Worm (Caenorhabditis elegans) whole organism, L4 larva: Measurements from ENCODE around the gene T18D3.9.
A peak's percentile ranks its signal among the peaks of the same experiment; 100 is the strongest.

Source experiments
- F37D6.2 ChIP-seq: sonication (generic microtip); optimal IDR thresholded peaks from 2 replicates; lab custom pipeline; 2016; ENCODE audit warnings: mild to moderate bottlenecking, missing genetic modification characterization, missing compliant biosample characterization
- Y75B8A.6 ChIP-seq: fragments of 200-800 bp; sonication (Bioruptor generic); IDR thresholded peaks from 2 replicates; pipeline ENCODE4 v1.3.6; 2022; ENCODE audit warnings: missing genetic modification reagents, missing genetic modification characterization, missing compliant biosample characterization
- aha-1 ChIP-seq: fragments of 150-350 bp; peaks from one replicate; lab custom pipeline; 2014; ENCODE audit warnings: missing biosample characterization, missing genetic modification characterization
- ceh-20 ChIP-seq: fragments of 200-800 bp; sonication (Bioruptor generic); IDR thresholded peaks from 2 replicates; pipeline ENCODE4 v1.3.6; 2022; ENCODE audit warnings: missing genetic modification reagents, missing genetic modification characterization, missing compliant biosample characterization
- ceh-82 ChIP-seq: sonication (generic microtip); optimal IDR thresholded peaks from 2 replicates; lab custom pipeline; 2017; ENCODE audit warnings: missing biosample characterization, missing genetic modification characterization
- ces-1 ChIP-seq: fragments of 150-350 bp; sonication (generic microtip); optimal IDR thresholded peaks from 4 replicates; lab custom pipeline; 2014; ENCODE audit warnings: missing biosample characterization, missing genetic modification reagents, missing genetic modification characterization
- daf-12 ChIP-seq: fragments of 150-350 bp; optimal IDR thresholded peaks from 2 replicates; lab custom pipeline; 2014; ENCODE audit warnings: missing biosample characterization, missing genetic modification reagents, missing genetic modification characterization
- daf-16 ChIP-seq, 3 experiments: sonication (generic microtip); optimal IDR thresholded peaks; 2 replicates each; lab custom pipeline; 2016 to 2017; ENCODE audit warnings: missing genetic modification characterization in 3 of 3, missing genetic modification reagents in 3 of 3, mild to moderate bottlenecking in 2 of 3, missing compliant biosample characterization in 2 of 3, missing biosample characterization in 1 of 3, moderate library complexity in 1 of 3
- daf-8 ChIP-seq: fragments of 200-800 bp; sonication (Bioruptor generic); IDR thresholded peaks from 2 replicates; pipeline ENCODE4 v1.3.6; 2022; ENCODE audit warnings: missing genetic modification characterization, missing compliant biosample characterization
- dpl-1 ChIP-seq: fragments of 150-350 bp; optimal IDR thresholded peaks from 2 replicates; lab custom pipeline; 2014; ENCODE audit warnings: missing biosample characterization, missing genetic modification reagents, missing genetic modification characterization
- duxl-1 ChIP-seq: sonication (generic microtip); optimal IDR thresholded peaks from 2 replicates; lab custom pipeline; 2016; ENCODE audit warnings: mild to moderate bottlenecking, missing genetic modification characterization, moderate library complexity, missing compliant biosample characterization; ENCODE audit not compliant: poor library complexity
- fos-1 ChIP-seq: fragments of 150-350 bp; optimal IDR thresholded peaks from 2 replicates; lab custom pipeline; 2014; ENCODE audit warnings: missing biosample characterization, missing genetic modification characterization
- hif-1 ChIP-seq, 2 experiments: sonication (generic microtip); optimal IDR thresholded peaks; 2 replicates each; lab custom pipeline; 2016 to 2017; ENCODE audit warnings: missing compliant biosample characterization in 2 of 2, missing genetic modification characterization in 2 of 2, missing genetic modification reagents in 2 of 2, missing genotype in 2 of 2, mild to moderate bottlenecking in 1 of 2
- hmg-1.1 ChIP-seq: fragments of 200-800 bp; sonication (Bioruptor generic); IDR thresholded peaks from 2 replicates; pipeline ENCODE4 v1.3.6; 2022; ENCODE audit warnings: missing genetic modification reagents, missing genetic modification characterization, missing compliant biosample characterization
- lin-39 ChIP-seq: fragments of 150-350 bp; optimal IDR thresholded peaks from 2 replicates; lab custom pipeline; 2014; ENCODE audit warnings: missing biosample characterization, missing genetic modification reagents, missing genetic modification characterization
- lsy-2 ChIP-seq, 2 experiments: fragments of 150-350 bp in 1 of 2; sonication (generic microtip) in 1 of 2; optimal IDR thresholded peaks; 2 replicates each; lab custom pipeline; 2014 to 2017; ENCODE audit warnings: missing biosample characterization in 2 of 2, missing genetic modification characterization in 2 of 2
- mdl-1 ChIP-seq, 2 experiments: fragments of 150-350 bp in 1 of 2; sonication (generic microtip) in 1 of 2; optimal IDR thresholded peaks; 2 replicates each; lab custom pipeline; 2014 to 2017; ENCODE audit warnings: missing biosample characterization in 2 of 2, missing genetic modification characterization in 2 of 2
- nhr-102 ChIP-seq: sonication (generic microtip); optimal IDR thresholded peaks from 2 replicates; lab custom pipeline; 2016; ENCODE audit warnings: mild to moderate bottlenecking, missing genetic modification characterization, moderate library complexity, missing compliant biosample characterization
- nhr-11 ChIP-seq: fragments of 150-350 bp; optimal IDR thresholded peaks from 2 replicates; lab custom pipeline; 2014; ENCODE audit warnings: missing biosample characterization, missing genetic modification characterization
- nhr-25 ChIP-seq: sonication (generic microtip); optimal IDR thresholded peaks from 2 replicates; lab custom pipeline; 2017; ENCODE audit warnings: missing genetic modification characterization, mild to moderate bottlenecking, missing compliant biosample characterization, antibody characterized with exemption, moderate library complexity, borderline replicate concordance; ENCODE audit not compliant: insufficient read depth
- nhr-28 ChIP-seq: fragments of 150-350 bp; optimal IDR thresholded peaks from 2 replicates; lab custom pipeline; 2014; ENCODE audit warnings: missing biosample characterization, missing genetic modification characterization
- nhr-48 ChIP-seq: sonication (generic microtip); optimal IDR thresholded peaks from 2 replicates; lab custom pipeline; 2016; ENCODE audit warnings: mild to moderate bottlenecking, missing genetic modification characterization, missing compliant biosample characterization
- nhr-77 ChIP-seq: fragments of 150-350 bp; optimal IDR thresholded peaks from 2 replicates; lab custom pipeline; 2014; ENCODE audit warnings: missing biosample characterization, missing genetic modification characterization
- php-3 ChIP-seq: fragments of 200-800 bp; sonication (Bioruptor generic); IDR thresholded peaks from 2 replicates; pipeline ENCODE4 v1.3.6; 2022; ENCODE audit warnings: missing genetic modification reagents, missing genetic modification characterization, missing compliant biosample characterization
- pqm-1 ChIP-seq: sonication (generic microtip); optimal IDR thresholded peaks from 2 replicates; lab custom pipeline; 2017; ENCODE audit warnings: missing biosample characterization, missing genetic modification characterization
- rbr-2 ChIP-seq: sonication (generic microtip); optimal IDR thresholded peaks from 2 replicates; lab custom pipeline; 2016; ENCODE audit warnings: missing genotype, missing genetic modification characterization, missing compliant biosample characterization
- saeg-2 ChIP-seq: fragments of 200-800 bp; sonication (Bioruptor generic); IDR thresholded peaks from 2 replicates; pipeline ENCODE4 v1.3.6; 2022; ENCODE audit warnings: missing genetic modification reagents, missing genetic modification characterization, missing compliant biosample characterization
- skn-1 ChIP-seq: fragments of 150-350 bp; optimal IDR thresholded peaks from 2 replicates; lab custom pipeline; 2014; ENCODE audit warnings: missing biosample characterization, missing genetic modification characterization
- snpc-1.2 ChIP-seq: fragments of 200-800 bp; sonication (Bioruptor generic); IDR thresholded peaks from 2 replicates; pipeline ENCODE4 v1.3.6; 2022; ENCODE audit warnings: missing genetic modification reagents, missing genetic modification characterization, missing compliant biosample characterization
- snpc-4 ChIP-seq: fragments of 150-350 bp; optimal IDR thresholded peaks from 2 replicates; lab custom pipeline; 2014; ENCODE audit warnings: missing biosample characterization, missing genetic modification characterization
- spr-1 ChIP-seq: sonication (generic microtip); optimal IDR thresholded peaks from 2 replicates; lab custom pipeline; 2016; ENCODE audit warnings: mild to moderate bottlenecking, missing genetic modification characterization, missing compliant biosample characterization
- tag-97 ChIP-seq: fragments of 200-800 bp; sonication (Bioruptor generic); IDR thresholded peaks from 2 replicates; pipeline ENCODE4 v1.3.6; 2022; ENCODE audit warnings: missing genetic modification characterization, missing compliant biosample characterization
- tra-1 ChIP-seq: fragments of 200-800 bp; sonication (Bioruptor generic); IDR thresholded peaks from 2 replicates; pipeline ENCODE4 v1.3.6; 2022; ENCODE audit warnings: missing genetic modification reagents, missing genetic modification characterization, missing compliant biosample characterization
- unc-130 ChIP-seq: sonication (generic microtip); optimal IDR thresholded peaks from 2 replicates; lab custom pipeline; 2016; ENCODE audit warnings: missing genetic modification reagents, missing genetic modification characterization, missing compliant biosample characterization
- unc-62 ChIP-seq, 3 experiments: fragments of 150-350 bp in 1 of 3; sonication (generic microtip); optimal IDR thresholded peaks in 2 of 3; peaks in 1 of 3; 1 replicate in 1 of 3; 2 replicates in 2 of 3; lab custom pipeline; 2014 to 2017; ENCODE audit warnings: missing biosample characterization in 3 of 3, missing genetic modification characterization in 3 of 3, missing genetic modification reagents in 3 of 3, missing genotype in 1 of 3
- zfp-3 ChIP-seq: fragments of 200-800 bp; sonication (Bioruptor generic); conservative IDR thresholded peaks from 2 replicates; pipeline ENCODE4 v1.3.6; 2022; ENCODE audit warnings: missing genetic modification reagents, missing genetic modification characterization, missing compliant biosample characterization
- zip-2 ChIP-seq: fragments of 150-350 bp; optimal IDR thresholded peaks from 2 replicates; lab custom pipeline; 2014; ENCODE audit warnings: missing biosample characterization, missing genetic modification characterization
- ztf-11 ChIP-seq: fragments of 150-350 bp; optimal IDR thresholded peaks from 2 replicates; lab custom pipeline; 2014; ENCODE audit warnings: missing biosample characterization, missing genetic modification characterization

T18D3.9 gene

ce11 chrX:12480447-12480998 lies 26.3 kb upstream of the T18D3.9 start, which contains the start of gene atf-6 (continued):
- TF ChIP-seq tag-97 (GFP tag; lab: Robert Waterston, UW) = no peak
- TF ChIP-seq F37D6.2 = peak; percentile 73
- TF ChIP-seq hmg-1.1 (GFP tag; lab: Robert Waterston, UW) = peak; percentile 95
- no peak for TF ChIP-seq duxl-1 (tag; lab: Kevin White, UChicago)
- TF ChIP-seq ceh-20 = peak; percentile 65; the same call in 1 of the 2 replicates
- peak in 1 of 2 experiments; percentile 79 for TF ChIP-seq hif-1 (tag; optimal IDR thresholded peaks at IDR 0.05; lab: Kevin White, UChicago)
- TF ChIP-seq ces-1 (GFP tag; lab: Kevin White, UChicago) = no peak
- TF ChIP-seq aha-1 (tag; lab: Kevin White, UChicago) = peak; percentile 100
- TF ChIP-seq fos-1 (tag; lab: Kevin White, UChicago) = no peak
- peak; percentile 77 for TF ChIP-seq nhr-102
- no peak for TF ChIP-seq zfp-3
- TF ChIP-seq daf-8 (GFP tag; lab: Robert Waterston, UW) = no peak
- peak; percentile 93 for TF ChIP-seq nhr-25
- TF ChIP-seq nhr-48 = peak; percentile 56
- TF ChIP-seq unc-130 (GFP tag; lab: Kevin White, UChicago) = no peak
- no peak for TF ChIP-seq daf-16 (GFP tag; optimal IDR thresholded peaks at IDR 0.05; lab: Kevin White, UChicago)
- TF ChIP-seq daf-16 (tag; optimal IDR thresholded peaks at IDR 0.05; lab: Kevin White, UChicago) = peak; percentile 74
- TF ChIP-seq spr-1 (tag; lab: Kevin White, UChicago) = peak; percentile 29
- peak in 1 of 2 experiments; percentile 60 for TF ChIP-seq mdl-1 (tag; optimal IDR thresholded peaks at IDR 0.05; lab: Kevin White, UChicago)
- TF ChIP-seq snpc-4 (tag; lab: Kevin White, UChicago) = no peak
- no peak for TF ChIP-seq snpc-1.2 (GFP tag; lab: Robert Waterston, UW)
- TF ChIP-seq Y75B8A.6 (GFP tag; lab: Robert Waterston, UW) = no peak
- TF ChIP-seq dpl-1 (GFP tag; lab: Kevin White, UChicago) = peak; percentile 48
- TF ChIP-seq tra-1 (GFP tag; lab: Robert Waterston, UW) = peak; percentile 15; the same call in 1 of the 2 replicates
- no peak for TF ChIP-seq ztf-11 (tag; lab: Kevin White, UChicago)
- no peak for TF ChIP-seq lin-39 (tag; lab: Kevin White, UChicago)
- TF ChIP-seq skn-1 (tag; lab: Kevin White, UChicago) = no peak
- no peak for TF ChIP-seq saeg-2 (GFP tag; lab: Robert Waterston, UW)
- no peak for TF ChIP-seq daf-12 (tag; lab: Kevin White, UChicago)
- no peak for TF ChIP-seq zip-2 (tag; lab: Kevin White, UChicago)
- TF ChIP-seq ceh-82 (tag; lab: Kevin White, UChicago) = no peak

- TF ChIP-seq nhr-77 (tag; lab: Kevin White, UChicago) = no peak
- TF ChIP-seq duxl-1 (tag; lab: Kevin White, UChicago) = no peak
- no peak for TF ChIP-seq dpl-1 (GFP tag; lab: Kevin White, UChicago)
Observed at ce11 chrX:12479027-12479426, 24.8 kb upstream of the T18D3.9 start.

- no peak for TF ChIP-seq ceh-20
- TF ChIP-seq php-3 (GFP tag; lab: Robert Waterston, UW) = no peak
- TF ChIP-seq pqm-1 = peak; percentile 50
- TF ChIP-seq lsy-2 (tag; optimal IDR thresholded peaks at IDR 0.05; lab: Kevin White, UChicago) = no peak
- peak; percentile 58 for TF ChIP-seq nhr-28
- peak; percentile 40 for TF ChIP-seq nhr-77 (tag; lab: Kevin White, UChicago)
- TF ChIP-seq rbr-2 (tag; lab: Kevin White, UChicago) = no peak
- TF ChIP-seq nhr-11 (tag; lab: Kevin White, UChicago) = no peak
- no peak for TF ChIP-seq unc-62 (GFP tag; optimal IDR thresholded peaks at IDR 0.05 in 1 of 2; lab: Kevin White, UChicago)
- no peak for TF ChIP-seq unc-62 (tag; optimal IDR thresholded peaks at IDR 0.05; lab: Kevin White, UChicago)
- no peak for TF ChIP-seq daf-16 (GFP tag; optimal IDR thresholded peaks at IDR 0.05; lab: Kevin White, UChicago)
- TF ChIP-seq daf-16 (tag; optimal IDR thresholded peaks at IDR 0.05; lab: Kevin White, UChicago) = peak; percentile 96
Observed at ce11 chrX:12478465-12478864, 24.2 kb upstream of the T18D3.9 start.
